Worm (Caenorhabditis elegans) whole organism, late embryonic: Measurements from ENCODE around the gene prx-14.

Experiments used
- C08G9.2 ChIP-seq: sonication (generic microtip); optimal IDR thresholded peaks from 2 replicates; lab custom pipeline; 2016; ENCODE audit warnings: mild to moderate bottlenecking, missing genetic modification characterization, moderate library complexity, missing compliant biosample characterization
- C38D4.7 ChIP-seq: fragments of 200-800 bp; sonication (Bioruptor generic); optimal IDR thresholded peaks from 2 replicates; lab custom pipeline; 2018; ENCODE audit warnings: mild to moderate bottlenecking, missing genetic modification characterization, moderate library complexity, missing compliant biosample characterization
- K09A11.1 ChIP-seq: sonication (generic microtip); optimal IDR thresholded peaks from 2 replicates; lab custom pipeline; 2017; ENCODE audit warnings: antibody characterized with exemption, mild to moderate bottlenecking, missing genetic modification characterization, missing compliant biosample characterization; ENCODE audit not compliant: insufficient read depth
- T23F11.4 ChIP-seq: fragments of 200-800 bp; sonication (Bioruptor generic); optimal IDR thresholded peaks from 2 replicates; lab custom pipeline; 2018; ENCODE audit warnings: mild to moderate bottlenecking, missing genetic modification characterization, missing compliant biosample characterization
- ahr-1 ChIP-seq: sonication (generic microtip); optimal IDR thresholded peaks from 2 replicates; lab custom pipeline; 2016; ENCODE audit warnings: missing genetic modification characterization, missing compliant biosample characterization
- ceh-18 ChIP-seq: sonication (generic microtip); optimal IDR thresholded peaks from 2 replicates; lab custom pipeline; 2016; ENCODE audit warnings: missing genetic modification characterization, missing compliant biosample characterization
- ceh-2 ChIP-seq: sonication (generic microtip); optimal IDR thresholded peaks from 2 replicates; lab custom pipeline; 2016; ENCODE audit warnings: missing genotype, missing genetic modification characterization, missing compliant biosample characterization
- ceh-22 ChIP-seq: sonication (generic microtip); optimal IDR thresholded peaks from 2 replicates; lab custom pipeline; 2017; ENCODE audit warnings: missing biosample characterization, missing genetic modification characterization
- ceh-24 ChIP-seq: sonication (generic microtip); optimal IDR thresholded peaks from 2 replicates; lab custom pipeline; 2016; ENCODE audit warnings: mild to moderate bottlenecking, missing genetic modification characterization, missing compliant biosample characterization
- ceh-30 ChIP-seq: fragments of 150-350 bp; optimal IDR thresholded peaks from 2 replicates; lab custom pipeline; 2014; ENCODE audit warnings: missing biosample characterization, missing genetic modification characterization
- ceh-31 ChIP-seq: sonication (generic microtip); optimal IDR thresholded peaks from 2 replicates; lab custom pipeline; 2016; ENCODE audit warnings: missing genetic modification characterization, missing compliant biosample characterization
- ceh-45 ChIP-seq: fragments of 200-800 bp; sonication (Bioruptor generic); IDR thresholded peaks from 2 replicates; pipeline ENCODE4 v1.3.6; 2022; ENCODE audit warnings: missing genetic modification reagents, missing genetic modification characterization, missing compliant biosample characterization
- ceh-48 ChIP-seq: sonication (generic microtip); optimal IDR thresholded peaks from 2 replicates; lab custom pipeline; 2016; ENCODE audit warnings: missing genetic modification characterization, inconsistent platforms, missing compliant biosample characterization
- ceh-6 ChIP-seq: fragments of 200-800 bp; sonication (Bioruptor generic); optimal IDR thresholded peaks from 2 replicates; lab custom pipeline; 2018; ENCODE audit warnings: mild to moderate bottlenecking, missing genetic modification characterization, missing compliant biosample characterization
- ceh-9 ChIP-seq: sonication (generic microtip); optimal IDR thresholded peaks from 2 replicates; lab custom pipeline; 2016; ENCODE audit warnings: mild to moderate bottlenecking, missing genetic modification characterization, inconsistent platforms, missing compliant biosample characterization
- che-1 ChIP-seq: sonication (generic microtip); optimal IDR thresholded peaks from 2 replicates; lab custom pipeline; 2016; ENCODE audit warnings: mild to moderate bottlenecking, missing genetic modification characterization, missing compliant biosample characterization
- elt-2 ChIP-seq: sonication (generic microtip); optimal IDR thresholded peaks from 2 replicates; lab custom pipeline; 2016; ENCODE audit warnings: missing genetic modification reagents, missing genetic modification characterization, missing compliant biosample characterization
- ets-4 ChIP-seq: sonication (generic microtip); optimal IDR thresholded peaks from 2 replicates; lab custom pipeline; 2016; ENCODE audit warnings: missing genetic modification characterization, missing compliant biosample characterization
- eyg-1 ChIP-seq: sonication (generic microtip); optimal IDR thresholded peaks from 2 replicates; lab custom pipeline; 2016; ENCODE audit warnings: missing genotype, missing genetic modification characterization, missing compliant biosample characterization
- fkh-10 ChIP-seq: fragments of 150-350 bp; optimal IDR thresholded peaks from 2 replicates; lab custom pipeline; 2014; ENCODE audit warnings: missing biosample characterization, missing genetic modification reagents, missing genetic modification characterization
- hlh-13 ChIP-seq: fragments of 200-800 bp; sonication (Bioruptor generic); optimal IDR thresholded peaks from 2 replicates; lab custom pipeline; 2018; ENCODE audit warnings: mild to moderate bottlenecking, missing genetic modification characterization, missing compliant biosample characterization
- hlh-15 ChIP-seq: sonication (generic microtip); optimal IDR thresholded peaks from 2 replicates; lab custom pipeline; 2016; ENCODE audit warnings: missing genetic modification characterization, missing compliant biosample characterization
- hlh-30 ChIP-seq: sonication (generic microtip); optimal IDR thresholded peaks from 2 replicates; lab custom pipeline; 2017; ENCODE audit warnings: antibody characterized with exemption, missing genetic modification characterization, missing compliant biosample characterization; ENCODE audit not compliant: insufficient read depth
- hlh-8 ChIP-seq: sonication (generic microtip); optimal IDR thresholded peaks from 2 replicates; lab custom pipeline; 2016; ENCODE audit warnings: missing genotype, missing genetic modification characterization, missing compliant biosample characterization
- nfya-1 ChIP-seq: sonication (generic microtip); optimal IDR thresholded peaks from 2 replicates; lab custom pipeline; 2017; ENCODE audit warnings: missing genetic modification characterization, mild to moderate bottlenecking, missing compliant biosample characterization, antibody characterized with exemption, moderate library complexity
- nhr-11 ChIP-seq: fragments of 150-350 bp; optimal IDR thresholded peaks from 2 replicates; lab custom pipeline; 2014; ENCODE audit warnings: missing biosample characterization, missing genetic modification characterization
- nhr-232 ChIP-seq: sonication (generic microtip); optimal IDR thresholded peaks from 2 replicates; lab custom pipeline; 2016; ENCODE audit warnings: missing genetic modification characterization, missing compliant biosample characterization
- npax-4 ChIP-seq: sonication (generic microtip); optimal IDR thresholded peaks from 2 replicates; lab custom pipeline; 2016; ENCODE audit warnings: missing genetic modification characterization, missing compliant biosample characterization
- odd-2 ChIP-seq: sonication (generic microtip); optimal IDR thresholded peaks from 2 replicates; lab custom pipeline; 2017; ENCODE audit warnings: antibody characterized with exemption, mild to moderate bottlenecking, missing genetic modification characterization, missing compliant biosample characterization
- pat-9 ChIP-seq: fragments of 200-800 bp; sonication (Bioruptor generic); optimal IDR thresholded peaks from 2 replicates; lab custom pipeline; 2018; ENCODE audit warnings: mild to moderate bottlenecking, missing genetic modification characterization, moderate library complexity, missing compliant biosample characterization
- pha-2 ChIP-seq: sonication (generic microtip); optimal IDR thresholded peaks from 2 replicates; lab custom pipeline; 2017; ENCODE audit warnings: mild to moderate bottlenecking, missing genetic modification characterization, missing compliant biosample characterization
- pha-4 ChIP-seq: fragments of 150-350 bp; optimal IDR thresholded peaks from 2 replicates; lab custom pipeline; 2018; ENCODE audit warnings: missing biosample characterization, missing genetic modification reagents, missing genetic modification characterization
- ref-2 ChIP-seq: sonication (generic microtip); optimal IDR thresholded peaks from 2 replicates; lab custom pipeline; 2016; ENCODE audit warnings: missing genetic modification characterization, missing compliant biosample characterization
- rnt-1 ChIP-seq: sonication (generic microtip); optimal IDR thresholded peaks from 2 replicates; lab custom pipeline; 2016; ENCODE audit warnings: missing genetic modification characterization, missing compliant biosample characterization
- sdc-2 ChIP-seq: sonication (generic microtip); optimal IDR thresholded peaks from 2 replicates; lab custom pipeline; 2016; ENCODE audit warnings: missing genotype, missing genetic modification characterization, missing compliant biosample characterization
- sox-2 ChIP-seq: fragments of 200-800 bp; sonication (Bioruptor generic); IDR thresholded peaks from 2 replicates; pipeline ENCODE4 v1.3.6; 2022; ENCODE audit warnings: missing genetic modification reagents, missing genetic modification characterization, missing compliant biosample characterization
- sox-4 ChIP-seq: sonication (generic microtip); optimal IDR thresholded peaks from 2 replicates; lab custom pipeline; 2017; ENCODE audit warnings: mild to moderate bottlenecking, missing genetic modification characterization, inconsistent platforms, missing compliant biosample characterization
- tbx-7 ChIP-seq: sonication (generic microtip); optimal IDR thresholded peaks from 2 replicates; lab custom pipeline; 2016; ENCODE audit warnings: missing genotype, missing genetic modification characterization, missing compliant biosample characterization
- ttx-3 ChIP-seq: sonication (generic microtip); optimal IDR thresholded peaks from 2 replicates; lab custom pipeline; 2016; ENCODE audit warnings: missing genetic modification reagents, missing genetic modification characterization, missing compliant biosample characterization
- unc-42 ChIP-seq: sonication (generic microtip); optimal IDR thresholded peaks from 2 replicates; lab custom pipeline; 2016; ENCODE audit warnings: missing genotype, missing genetic modification characterization, missing compliant biosample characterization
- unc-55 ChIP-seq: sonication (generic microtip); optimal IDR thresholded peaks from 2 replicates; lab custom pipeline; 2017; ENCODE audit warnings: missing biosample characterization, missing genetic modification reagents, missing genetic modification characterization
- unc-86 ChIP-seq: sonication (generic microtip); optimal IDR thresholded peaks from 2 replicates; lab custom pipeline; 2016; ENCODE audit warnings: missing genetic modification characterization, missing compliant biosample characterization
- ztf-16 ChIP-seq: sonication (generic microtip); optimal IDR thresholded peaks from 2 replicates; lab custom pipeline; 2017; ENCODE audit warnings: missing genetic modification characterization, missing compliant biosample characterization

The prx-14 gene

DNA sequence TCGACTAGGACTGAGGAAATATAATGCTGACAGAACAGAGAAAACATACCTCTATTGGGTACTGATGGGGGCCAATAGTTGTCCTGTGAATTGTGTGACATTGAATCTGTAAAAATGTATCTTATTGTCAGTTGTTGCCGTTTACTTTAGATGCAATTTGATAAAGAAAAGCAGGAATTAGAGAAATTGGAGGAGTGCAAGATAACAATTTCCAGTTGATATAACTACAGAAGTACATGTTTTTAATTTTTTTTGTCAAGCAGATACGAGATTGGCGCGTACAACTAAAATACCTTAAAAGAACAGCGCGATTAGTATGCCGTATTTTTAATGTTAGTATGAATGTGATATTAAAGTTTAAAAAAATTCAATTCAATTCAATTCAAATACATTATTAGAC is 35.1 kb downstream of the prx-14 start, which contains the start of gene zip-6:
TSS of gene zip-6 (minus strand) at position 101 of the 400 bp plus-strand sequence.
- no peak for TF ChIP-seq ceh-30 (tag; lab: Kevin White, UChicago)
- TF ChIP-seq hlh-8, result no peak
- TF ChIP-seq hlh-15 (tag; lab: Kevin White, UChicago), result no peak
- TF ChIP-seq ets-4 (tag; lab: Kevin White, UChicago), result no peak
- TF ChIP-seq tbx-7 (tag; lab: Kevin White, UChicago), result no peak
- TF ChIP-seq unc-55 (GFP tag; lab: Kevin White, UChicago), result no peak
- no peak for TF ChIP-seq unc-86
- TF ChIP-seq T23F11.4 (GFP tag; lab: Kevin White, UChicago), result no peak
- no peak for TF ChIP-seq npax-4 (tag; lab: Kevin White, UChicago)
- TF ChIP-seq ztf-16 (tag; lab: Kevin White, UChicago), result no peak
- TF ChIP-seq pha-2, result no peak
- TF ChIP-seq ceh-6 (GFP tag; lab: Kevin White, UChicago), result no peak
- no peak for TF ChIP-seq ahr-1
- no peak for TF ChIP-seq pha-4 (tag; lab: Kevin White, UChicago)

DNA sequence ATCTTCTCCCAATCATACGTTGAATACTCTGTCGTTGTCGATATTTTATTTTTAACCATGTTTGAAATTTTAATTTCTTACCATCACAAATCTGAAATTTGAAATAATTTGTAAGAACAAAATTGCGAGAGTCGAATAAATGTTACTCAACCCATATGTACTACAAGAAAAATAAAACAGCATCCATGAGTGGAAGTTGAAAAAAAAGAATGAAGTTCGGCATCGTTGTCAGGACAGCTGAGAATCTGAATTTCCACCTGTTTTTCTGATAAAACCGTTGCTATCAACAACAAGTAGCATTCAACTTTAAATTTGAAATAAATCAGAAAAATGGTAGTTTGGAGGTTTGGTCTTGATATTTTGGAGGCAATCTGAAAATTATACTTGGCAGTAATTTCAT is 40.9 kb downstream of the prx-14 start, which contains the start of gene C29F4.3:
TSS of gene C29F4.3 (minus strand) at position 101 of the 400 bp plus-strand sequence.
- TF ChIP-seq sox-2 (GFP tag; lab: Robert Waterston, UW), result no peak
- TF ChIP-seq elt-2 (tag; lab: Kevin White, UChicago), result no peak
- no peak for TF ChIP-seq nfya-1
- TF ChIP-seq K09A11.1 (tag; lab: Kevin White, UChicago), result no peak
- TF ChIP-seq hlh-13 (GFP tag; lab: Kevin White, UChicago), result no peak
- TF ChIP-seq ceh-22, result no peak
- TF ChIP-seq sdc-2, result no peak
- no peak for TF ChIP-seq eyg-1 (tag; lab: Kevin White, UChicago)
- TF ChIP-seq pha-4 (tag; lab: Kevin White, UChicago), result no peak
- no peak for TF ChIP-seq che-1 (tag; lab: Kevin White, UChicago)
- no peak for TF ChIP-seq pat-9
- no peak for TF ChIP-seq C08G9.2 (tag; lab: Kevin White, UChicago)
- no peak for TF ChIP-seq unc-42 (tag; lab: Kevin White, UChicago)
- no peak for TF ChIP-seq ceh-9 (tag; lab: Kevin White, UChicago)
- TF ChIP-seq nhr-232 (tag; lab: Kevin White, UChicago), result no peak
- TF ChIP-seq nhr-11, result no peak
- TF ChIP-seq ref-2 (tag; lab: Kevin White, UChicago), result no peak
- no peak for TF ChIP-seq ztf-16 (tag; lab: Kevin White, UChicago)
- no peak for TF ChIP-seq hlh-30

DNA sequence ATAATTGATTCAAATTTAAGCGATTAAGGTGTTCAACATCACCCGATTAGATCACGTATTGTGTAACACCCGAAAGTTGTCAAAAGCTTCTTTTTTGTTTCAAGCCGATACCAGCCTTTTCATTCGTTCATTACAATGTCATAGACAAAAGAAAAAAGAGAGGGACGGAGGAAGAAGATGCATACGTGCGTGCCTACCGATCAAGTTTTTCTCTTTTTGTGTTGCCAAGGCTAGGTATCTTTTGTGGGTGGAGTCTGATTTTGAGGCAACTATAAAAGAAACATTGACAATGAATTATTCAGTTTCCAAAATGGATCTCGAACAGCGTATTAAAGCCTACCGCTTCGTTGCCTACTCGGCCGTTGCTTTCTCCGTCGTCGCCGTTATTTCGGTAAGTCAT is 42.3 kb downstream of the prx-14 start, which contains the start of gene col-125:
TSS of gene col-125 (plus strand) at position 301 of the 400 bp plus-strand sequence.
- TF ChIP-seq K09A11.1 (tag; lab: Kevin White, UChicago), result no peak
- no peak for TF ChIP-seq ceh-18 (tag; lab: Kevin White, UChicago)
- no peak for TF ChIP-seq npax-4 (tag; lab: Kevin White, UChicago)
- TF ChIP-seq ceh-2, result no peak
- no peak for TF ChIP-seq hlh-30
- no peak for TF ChIP-seq fkh-10 (GFP tag; lab: Kevin White, UChicago)
- no peak for TF ChIP-seq sox-2 (GFP tag; lab: Robert Waterston, UW)
- TF ChIP-seq rnt-1 (tag; lab: Kevin White, UChicago), result no peak
- TF ChIP-seq ceh-48 (tag; lab: Kevin White, UChicago), result no peak
- no peak for TF ChIP-seq ceh-45 (GFP tag; lab: Robert Waterston, UW)
- TF ChIP-seq unc-42 (tag; lab: Kevin White, UChicago), result no peak
- no peak for TF ChIP-seq ttx-3
- no peak for TF ChIP-seq ceh-31 (tag; lab: Kevin White, UChicago)
- no peak for TF ChIP-seq C38D4.7 (GFP tag; lab: Kevin White, UChicago)
- TF ChIP-seq ceh-24 (tag; lab: Kevin White, UChicago), result no peak
- no peak for TF ChIP-seq C08G9.2 (tag; lab: Kevin White, UChicago)
- no peak for TF ChIP-seq odd-2 (tag; lab: Kevin White, UChicago)
- no peak for TF ChIP-seq sox-4 (tag; lab: Kevin White, UChicago)
